Worm (Caenorhabditis elegans) whole organism, L1 larva: ENCODE results near the gene R05H5.7.

Experiments used
- C04F5.9 ChIP-seq: sonication (generic microtip); optimal IDR thresholded peaks from 2 replicates; lab custom pipeline; 2016; ENCODE audit warnings: missing genetic modification characterization, missing compliant biosample characterization
- dpl-1 ChIP-seq, 3 experiments: fragments of 150-350 bp in 2 of 3; sonication (generic microtip) in 1 of 3; optimal IDR thresholded peaks; 2 replicates each; lab custom pipeline; 2014 to 2017; ENCODE audit warnings: missing biosample characterization in 3 of 3, missing genetic modification characterization in 3 of 3, missing genetic modification reagents in 3 of 3
- dsc-1 ChIP-seq: sonication (generic microtip); optimal IDR thresholded peaks from 2 replicates; lab custom pipeline; 2016; ENCODE audit warnings: mild to moderate bottlenecking, missing genetic modification characterization, missing compliant biosample characterization
- efl-3 ChIP-seq: fragments of 200-800 bp; sonication (Bioruptor generic); optimal IDR thresholded peaks from 2 replicates; lab custom pipeline; 2018; ENCODE audit warnings: mild to moderate bottlenecking, missing genetic modification characterization, missing compliant biosample characterization
- fkh-4 ChIP-seq: sonication (generic microtip); optimal IDR thresholded peaks from 2 replicates; lab custom pipeline; 2016; ENCODE audit warnings: missing compliant biosample characterization, missing genetic modification characterization, borderline replicate concordance
- hlh-4 ChIP-seq: sonication (generic microtip); optimal IDR thresholded peaks from 2 replicates; lab custom pipeline; 2016; ENCODE audit warnings: mild to moderate bottlenecking, missing genetic modification characterization, missing compliant biosample characterization
- lin-13 ChIP-seq: fragments of 150-350 bp; optimal IDR thresholded peaks from 2 replicates; lab custom pipeline; 2014; ENCODE audit warnings: missing biosample characterization, missing genetic modification reagents, missing genetic modification characterization
- lir-3 ChIP-seq: sonication (generic microtip); optimal IDR thresholded peaks from 2 replicates; lab custom pipeline; 2016; ENCODE audit warnings: mild to moderate bottlenecking, missing genetic modification characterization, moderate library complexity, missing compliant biosample characterization; ENCODE audit not compliant: poor library complexity
- mef-2 ChIP-seq: fragments of 150-350 bp; optimal IDR thresholded peaks from 2 replicates; lab custom pipeline; 2014; ENCODE audit warnings: missing biosample characterization, missing genetic modification characterization
- nhr-28 ChIP-seq: fragments of 150-350 bp; optimal IDR thresholded peaks from 2 replicates; lab custom pipeline; 2014; ENCODE audit warnings: missing biosample characterization, missing genetic modification characterization
- pag-3 ChIP-seq: sonication (generic microtip); optimal IDR thresholded peaks from 2 replicates; lab custom pipeline; 2017; ENCODE audit warnings: missing genetic modification characterization, mild to moderate bottlenecking, missing compliant biosample characterization, antibody characterized with exemption, borderline replicate concordance; ENCODE audit not compliant: insufficient read depth
- pqm-1 ChIP-seq: sonication (generic microtip); optimal IDR thresholded peaks from 3 replicates; lab custom pipeline; 2017; ENCODE audit warnings: missing biosample characterization, missing genetic modification characterization
- sox-4 ChIP-seq: sonication (generic microtip); optimal IDR thresholded peaks from 2 replicates; lab custom pipeline; 2016; ENCODE audit warnings: missing genetic modification characterization, missing compliant biosample characterization
- unc-30 ChIP-seq: sonication (generic microtip); optimal IDR thresholded peaks from 2 replicates; lab custom pipeline; 2017; ENCODE audit warnings: missing biosample characterization, missing genetic modification characterization
- vab-15 ChIP-seq: sonication (generic microtip); optimal IDR thresholded peaks from 2 replicates; lab custom pipeline; 2017; ENCODE audit warnings: missing genotype, mild to moderate bottlenecking, missing genetic modification characterization, missing compliant biosample characterization

R05H5.7 gene

ce11 chrII:10242294-10242693, 50.0 kb downstream of the R05H5.7 start, which contains the start of gene mrps-14:
TSS of gene mrps-14 (minus strand) at chrII:10242490.
- TF ChIP-seq nhr-28 (no peak), vab-15 (tag; lab: Kevin White, UChicago) (no peak), lin-13 (GFP tag; lab: Kevin White, UChicago) (no peak), efl-3 (GFP tag; lab: Kevin White, UChicago) (no peak), fkh-4 (tag; lab: Kevin White, UChicago) (no peak), dsc-1 (no peak), unc-30 (tag; lab: Kevin White, UChicago) (no peak), dpl-1 (GFP tag; optimal IDR thresholded peaks at IDR 0.05; lab: Kevin White, UChicago) (no peak), C04F5.9 (tag; lab: Kevin White, UChicago) (no peak), sox-4 (no peak), hlh-4 (tag; lab: Kevin White, UChicago) (no peak), pag-3 (tag; lab: Kevin White, UChicago) (no peak), lir-3 (no peak), mef-2 (tag; lab: Kevin White, UChicago) (no peak), pqm-1 (no peak)
